Worm (Caenorhabditis elegans) whole organism, early embryonic: Measurements from ENCODE around the gene gpa-4.

Experiments used
- F13C5.2 ChIP-seq: sonication (generic microtip); optimal IDR thresholded peaks from 2 replicates; lab custom pipeline; 2017; ENCODE audit warnings: mild to moderate bottlenecking, missing genetic modification characterization, inconsistent platforms, missing compliant biosample characterization
- aly-1 ChIP-seq: sonication (generic microtip); optimal IDR thresholded peaks from 2 replicates; lab custom pipeline; 2016; ENCODE audit warnings: missing genetic modification characterization, missing compliant biosample characterization
- ama-1 ChIP-seq: fragments of 150-350 bp; optimal IDR thresholded peaks from 2 replicates; lab custom pipeline; 2014
- ceh-13 ChIP-seq: fragments of 200-800 bp; sonication (Bioruptor generic); optimal IDR thresholded peaks from 2 replicates; lab custom pipeline; 2018; ENCODE audit warnings: mild to moderate bottlenecking, missing genetic modification characterization, missing compliant biosample characterization
- ceh-36 ChIP-seq: sonication (generic microtip); optimal IDR thresholded peaks from 2 replicates; lab custom pipeline; 2016; ENCODE audit warnings: missing genetic modification characterization, inconsistent platforms, missing compliant biosample characterization
- ets-7 ChIP-seq: sonication (generic microtip); optimal IDR thresholded peaks from 2 replicates; lab custom pipeline; 2016; ENCODE audit warnings: missing genotype, missing genetic modification characterization, missing compliant biosample characterization
- flt-1 ChIP-seq: fragments of 200-800 bp; sonication (Bioruptor generic); IDR thresholded peaks from 2 replicates; pipeline ENCODE4 v1.3.6; 2022; ENCODE audit warnings: missing genetic modification characterization, missing compliant biosample characterization
- hmbx-1 ChIP-seq: sonication (generic microtip); optimal IDR thresholded peaks from 2 replicates; lab custom pipeline; 2016; ENCODE audit warnings: mild to moderate bottlenecking, missing genetic modification characterization, missing compliant biosample characterization
- hnd-1 ChIP-seq: sonication (generic microtip); optimal IDR thresholded peaks from 2 replicates; lab custom pipeline; 2016; ENCODE audit warnings: missing genetic modification characterization, missing compliant biosample characterization
- tbx-11 ChIP-seq: fragments of 200-800 bp; sonication (Bioruptor generic); IDR thresholded peaks from 2 replicates; pipeline ENCODE4 v1.3.6; 2022; ENCODE audit warnings: missing genetic modification characterization, missing compliant biosample characterization
- tbx-37 ChIP-seq: fragments of 200-800 bp; sonication (Bioruptor generic); conservative IDR thresholded peaks from 2 replicates; pipeline ENCODE4 v1.3.6; 2022; ENCODE audit warnings: missing genetic modification reagents, missing genetic modification characterization, missing compliant biosample characterization

DNA sequence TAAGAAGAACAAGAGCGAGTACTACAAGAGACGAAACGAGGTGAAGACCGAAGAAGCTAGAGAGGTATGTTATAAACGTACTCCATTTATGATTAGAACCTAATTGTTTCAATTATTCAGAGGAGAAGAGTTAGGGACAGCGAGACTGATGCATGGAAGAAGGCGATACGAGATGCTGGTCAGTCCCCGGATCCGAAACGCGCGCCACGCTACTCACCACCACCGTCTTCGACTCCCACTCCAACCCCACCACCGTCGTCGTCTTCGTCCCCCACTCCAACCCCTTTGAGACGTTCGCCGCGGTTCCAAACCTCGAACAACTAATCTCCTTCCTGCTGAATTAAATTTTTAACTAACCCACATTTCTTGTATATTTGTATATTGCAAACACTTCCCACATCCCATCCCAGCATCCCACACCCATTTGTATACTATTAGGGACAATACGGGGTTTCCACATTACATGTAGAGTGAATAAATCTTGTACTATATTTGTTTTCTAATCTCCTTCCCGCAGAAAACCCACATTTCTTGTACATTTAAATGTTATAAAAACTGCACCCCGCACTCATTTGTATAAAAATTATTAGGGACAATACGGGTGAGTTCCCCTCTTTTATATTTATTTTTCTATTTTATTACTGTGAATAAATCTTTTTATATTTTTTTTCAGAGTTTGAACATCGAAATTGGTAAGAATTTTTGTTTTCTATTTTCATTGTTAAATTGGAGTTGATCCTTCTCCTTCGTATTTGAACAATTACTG lies 14.0 kb upstream of the gpa-4 start:
- no peak for TF ChIP-seq hnd-1
- no peak for TF ChIP-seq ets-7 (tag; lab: Kevin White, UChicago)
- no peak for TF ChIP-seq ceh-13 (GFP tag; lab: Kevin White, UChicago)
- no peak for TF ChIP-seq ama-1 (lab: Kevin White, UChicago)
- no peak for TF ChIP-seq hmbx-1 (tag; lab: Kevin White, UChicago)
- TF ChIP-seq F13C5.2 (tag; lab: Kevin White, UChicago) = no peak
- TF ChIP-seq flt-1 = no peak
- TF ChIP-seq tbx-37 = no peak
- no peak for TF ChIP-seq aly-1 (tag; lab: Kevin White, UChicago)
- no peak for TF ChIP-seq tbx-11
- no peak for TF ChIP-seq ceh-36
